Worm (Caenorhabditis elegans): ENCODE measurements around the gene folt-1.
"Not testable (repeated sequence)": the region's sequence is repeated elsewhere in the genome, so short reads cannot be mapped to it uniquely, and the experiment has no call there.

DNA sequence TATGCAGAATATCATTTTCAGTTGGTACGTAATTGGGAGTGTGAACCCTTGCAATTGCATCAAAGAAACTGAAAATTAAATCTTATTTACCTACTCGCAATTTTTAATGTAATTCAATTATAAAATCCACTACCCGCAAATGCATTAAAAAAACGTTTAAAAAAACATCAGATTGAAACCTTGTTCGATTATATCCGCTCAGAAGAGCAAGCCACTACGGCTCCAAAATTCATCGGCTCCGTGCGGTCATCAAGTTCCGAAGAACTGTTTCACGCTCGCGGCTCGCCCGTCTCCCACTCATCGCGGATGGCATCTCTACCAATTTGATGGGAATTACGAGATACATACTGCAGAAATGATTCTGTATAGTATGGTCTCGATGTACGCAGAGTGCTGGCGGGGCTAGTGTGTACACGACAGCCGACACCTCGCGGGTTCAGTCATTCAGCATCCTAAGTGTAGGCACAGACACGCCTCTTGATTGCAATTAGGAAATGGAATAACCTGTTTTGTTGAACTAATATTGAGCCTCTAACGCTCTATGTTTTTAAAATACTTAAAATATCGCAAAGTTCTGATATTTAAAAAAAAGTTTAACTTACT lies 34.2 kb downstream of the folt-1 start:
- TF ChIP-seq ceh-28 (tag; optimal IDR thresholded peaks at IDR 0.05); elt-1 (tag; optimal IDR thresholded peaks at IDR 0.05); nfya-1 (tag; optimal IDR thresholded peaks at IDR 0.05; ENCODE audit: insufficient read depth); lin-39 (tag; optimal IDR thresholded peaks at IDR 0.05): not testable (repeated sequence)
- peak; percentile 6 for TF ChIP-seq ama-1 (optimal IDR thresholded peaks at IDR 0.05)
